Worm (Caenorhabditis elegans) whole organism, L3 larva: ENCODE results near the gene try-11.

Experiments
- R02D3.7 ChIP-seq: fragments of 150-350 bp; optimal IDR thresholded peaks from 2 replicates; lab custom pipeline; 2014; ENCODE audit warnings: missing biosample characterization, missing genetic modification characterization
- ceh-16 ChIP-seq: sonication (generic microtip); optimal IDR thresholded peaks from 2 replicates; lab custom pipeline; 2017; ENCODE audit warnings: missing biosample characterization, missing genetic modification characterization
- ceh-82 ChIP-seq: fragments of 150-350 bp; optimal IDR thresholded peaks from 2 replicates; lab custom pipeline; 2014; ENCODE audit warnings: missing biosample characterization, missing genetic modification characterization
- daf-12 ChIP-seq: fragments of 150-350 bp; optimal IDR thresholded peaks from 2 replicates; lab custom pipeline; 2014; ENCODE audit warnings: missing biosample characterization, missing genetic modification reagents, missing genetic modification characterization
- elt-3 ChIP-seq, 3 experiments: fragments of 150-350 bp in 1 of 3; sonication (generic microtip) in 2 of 3; optimal IDR thresholded peaks; 2 replicates in 2 of 3; 4 replicates in 1 of 3; lab custom pipeline; 2014 to 2017; ENCODE audit warnings: missing biosample characterization in 3 of 3, missing genetic modification characterization in 3 of 3
- hmg-11 ChIP-seq: sonication (generic microtip); optimal IDR thresholded peaks from 2 replicates; lab custom pipeline; 2016; ENCODE audit warnings: missing genetic modification characterization, missing compliant biosample characterization
- jun-1 ChIP-seq: fragments of 150-350 bp; optimal IDR thresholded peaks from 2 replicates; lab custom pipeline; 2014; ENCODE audit warnings: missing biosample characterization, missing genetic modification reagents, missing genetic modification characterization
- lin-39 ChIP-seq: fragments of 150-350 bp; optimal IDR thresholded peaks from 2 replicates; lab custom pipeline; 2018; ENCODE audit warnings: missing biosample characterization, missing genetic modification reagents, missing genetic modification characterization
- pqm-1 ChIP-seq: fragments of 150-350 bp; optimal IDR thresholded peaks from 2 replicates; lab custom pipeline; 2017; ENCODE audit warnings: missing biosample characterization, missing genetic modification characterization, inconsistent platforms
- skn-1 ChIP-seq: fragments of 150-350 bp; optimal IDR thresholded peaks from 2 replicates; lab custom pipeline; 2014; ENCODE audit warnings: missing biosample characterization, missing genetic modification characterization

ce11 chrV:7480949-7481348 lies 29.4 kb downstream of the try-11 start, which contains the start of gene C18B10.6:
- TF ChIP-seq skn-1 (tag; lab: Kevin White, UChicago), result no peak
- TF ChIP-seq pqm-1 (tag; lab: Kevin White, UChicago), result no peak
- TF ChIP-seq ceh-82 (tag; lab: Kevin White, UChicago), result no peak
- no peak for TF ChIP-seq lin-39 (tag; lab: Kevin White, UChicago)
- TF ChIP-seq daf-12 (tag; lab: Kevin White, UChicago), result no peak
- no peak for TF ChIP-seq hmg-11 (tag; lab: Kevin White, UChicago)
- no peak for TF ChIP-seq ceh-16 (tag; lab: Kevin White, UChicago)
- TF ChIP-seq elt-3 (tag; optimal IDR thresholded peaks at IDR 0.05; lab: Kevin White, UChicago), result no peak
- no peak for TF ChIP-seq jun-1 (tag; lab: Kevin White, UChicago)
- no peak for TF ChIP-seq R02D3.7 (tag; lab: Kevin White, UChicago)
